Worm (Caenorhabditis elegans) whole organism, L2 larva: Measurements from ENCODE around the gene Y10G11A.1.

Experiments used
- C34F6.9 ChIP-seq: fragments of 150-350 bp; optimal IDR thresholded peaks from 2 replicates; lab custom pipeline; 2014; ENCODE audit warnings: missing biosample characterization, missing genetic modification characterization
- F13H6.1 ChIP-seq: sonication (generic microtip); optimal IDR thresholded peaks from 2 replicates; lab custom pipeline; 2016; ENCODE audit warnings: missing genetic modification characterization, missing compliant biosample characterization
- R02D3.7 ChIP-seq: fragments of 150-350 bp; optimal IDR thresholded peaks from 2 replicates; lab custom pipeline; 2014; ENCODE audit warnings: missing biosample characterization, missing genetic modification characterization
- Y55F3AM.14 ChIP-seq: fragments of 200-800 bp; sonication (Bioruptor generic); optimal IDR thresholded peaks from 2 replicates; lab custom pipeline; 2018; ENCODE audit warnings: mild to moderate bottlenecking, missing genetic modification characterization, missing compliant biosample characterization
- ZK546.5 ChIP-seq: sonication (generic microtip); optimal IDR thresholded peaks from 2 replicates; lab custom pipeline; 2017; ENCODE audit warnings: missing biosample characterization, missing genetic modification characterization
- ama-1 ChIP-seq: fragments of 150-350 bp; optimal IDR thresholded peaks from 2 replicates; lab custom pipeline; 2018; ENCODE audit warnings: inconsistent platforms
- ceh-16 ChIP-seq: fragments of 150-350 bp; optimal IDR thresholded peaks from 2 replicates; lab custom pipeline; 2014; ENCODE audit warnings: missing biosample characterization, missing genetic modification characterization
- crh-2 ChIP-seq: sonication (generic microtip); optimal IDR thresholded peaks from 2 replicates; lab custom pipeline; 2017; ENCODE audit warnings: missing biosample characterization, missing genetic modification characterization
- egl-27 ChIP-seq: sonication (generic microtip); optimal IDR thresholded peaks from 3 replicates; lab custom pipeline; 2017; ENCODE audit warnings: missing biosample characterization, missing genetic modification reagents, missing genetic modification characterization
- elt-3 ChIP-seq: sonication (generic microtip); optimal IDR thresholded peaks from 2 replicates; lab custom pipeline; 2017; ENCODE audit warnings: missing biosample characterization, missing genetic modification characterization
- fos-1 ChIP-seq: fragments of 150-350 bp; optimal IDR thresholded peaks from 2 replicates; lab custom pipeline; 2014; ENCODE audit warnings: missing biosample characterization, missing genetic modification characterization
- gmeb-1 ChIP-seq: fragments of 150-350 bp; optimal IDR thresholded peaks from 2 replicates; lab custom pipeline; 2014; ENCODE audit warnings: missing biosample characterization, missing genetic modification characterization
- lin-11 ChIP-seq: fragments of 150-350 bp; sonication (generic microtip); optimal IDR thresholded peaks from 2 replicates; lab custom pipeline; 2014; ENCODE audit warnings: missing biosample characterization, missing genetic modification characterization, inconsistent platforms, mixed read lengths
- lin-13 ChIP-seq: fragments of 150-350 bp; optimal IDR thresholded peaks from 2 replicates; lab custom pipeline; 2014; ENCODE audit warnings: missing biosample characterization, missing genetic modification reagents, missing genetic modification characterization
- lin-39 ChIP-seq: fragments of 150-350 bp; optimal IDR thresholded peaks from 2 replicates; lab custom pipeline; 2014; ENCODE audit warnings: missing biosample characterization, missing genetic modification reagents, missing genetic modification characterization
- lsy-2 ChIP-seq, 2 experiments: fragments of 150-350 bp in 1 of 2; sonication (generic microtip) in 1 of 2; optimal IDR thresholded peaks; 2 replicates each; lab custom pipeline; 2014 to 2017; ENCODE audit warnings: missing biosample characterization in 2 of 2, missing genetic modification characterization in 2 of 2
- mab-5 ChIP-seq: fragments of 150-350 bp; optimal IDR thresholded peaks from 2 replicates; lab custom pipeline; 2014; ENCODE audit warnings: missing biosample characterization, missing genetic modification characterization
- mbf-1 ChIP-seq: sonication (generic microtip); optimal IDR thresholded peaks from 2 replicates; lab custom pipeline; 2017; ENCODE audit warnings: missing biosample characterization, missing genetic modification characterization
- mdl-1 ChIP-seq, 2 experiments: fragments of 150-350 bp in 1 of 2; sonication (generic microtip) in 1 of 2; optimal IDR thresholded peaks; 2 replicates each; lab custom pipeline; 2017; ENCODE audit warnings: missing biosample characterization in 2 of 2, missing genetic modification characterization in 2 of 2
- nhr-11 ChIP-seq: fragments of 150-350 bp; optimal IDR thresholded peaks from 2 replicates; lab custom pipeline; 2014; ENCODE audit warnings: missing biosample characterization, missing genetic modification characterization
- nhr-129 ChIP-seq: fragments of 150-350 bp; optimal IDR thresholded peaks from 2 replicates; lab custom pipeline; 2014; ENCODE audit warnings: missing biosample characterization, missing genetic modification characterization
- nhr-21 ChIP-seq: fragments of 150-350 bp; optimal IDR thresholded peaks from 2 replicates; lab custom pipeline; 2014; ENCODE audit warnings: missing biosample characterization, missing genetic modification characterization
- nhr-23 ChIP-seq: fragments of 150-350 bp; optimal IDR thresholded peaks from 2 replicates; lab custom pipeline; 2014; ENCODE audit warnings: missing biosample characterization, missing genetic modification reagents, missing genetic modification characterization
- nhr-237 ChIP-seq: fragments of 150-350 bp; optimal IDR thresholded peaks from 2 replicates; lab custom pipeline; 2014; ENCODE audit warnings: missing biosample characterization, missing genetic modification characterization
- nhr-25 ChIP-seq: fragments of 150-350 bp; sonication (generic microtip); optimal IDR thresholded peaks from 3 replicates; lab custom pipeline; 2014; ENCODE audit warnings: missing biosample characterization, missing genetic modification characterization
- nhr-6 ChIP-seq: fragments of 150-350 bp; optimal IDR thresholded peaks from 2 replicates; lab custom pipeline; 2014; ENCODE audit warnings: missing biosample characterization, missing genetic modification characterization
- nhr-77 ChIP-seq: fragments of 150-350 bp; optimal IDR thresholded peaks from 2 replicates; lab custom pipeline; 2014; ENCODE audit warnings: missing biosample characterization, missing genetic modification characterization
- sem-4 ChIP-seq: fragments of 150-350 bp; optimal IDR thresholded peaks from 2 replicates; lab custom pipeline; 2014; ENCODE audit warnings: missing biosample characterization, missing genetic modification reagents, missing genetic modification characterization
- sma-3 ChIP-seq: sonication (generic microtip); optimal IDR thresholded peaks from 2 replicates; lab custom pipeline; 2016; ENCODE audit warnings: missing genetic modification reagents, missing genetic modification characterization, missing compliant biosample characterization
- sma-9 ChIP-seq, 2 experiments: fragments of 150-350 bp in 1 of 2; sonication (generic microtip) in 1 of 2; optimal IDR thresholded peaks; 2 replicates each; lab custom pipeline; 2014 to 2016; ENCODE audit warnings: missing genetic modification characterization in 2 of 2, mild to moderate bottlenecking in 1 of 2, missing biosample characterization in 1 of 2, missing compliant biosample characterization in 1 of 2, missing genetic modification reagents in 1 of 2, moderate library complexity in 1 of 2
- snpc-4 ChIP-seq: fragments of 150-350 bp; optimal IDR thresholded peaks from 2 replicates; lab custom pipeline; 2014; ENCODE audit warnings: missing biosample characterization, missing genetic modification characterization
- unc-39 ChIP-seq: fragments of 150-350 bp; optimal IDR thresholded peaks from 2 replicates; lab custom pipeline; 2014; ENCODE audit warnings: missing biosample characterization, missing genetic modification characterization
- unc-55 ChIP-seq: fragments of 150-350 bp; sonication (generic microtip); optimal IDR thresholded peaks from 3 replicates; lab custom pipeline; 2014; ENCODE audit warnings: missing biosample characterization, missing genetic modification reagents, missing genetic modification characterization
- zag-1 ChIP-seq: fragments of 150-350 bp; optimal IDR thresholded peaks from 2 replicates; lab custom pipeline; 2014; ENCODE audit warnings: missing biosample characterization, missing genetic modification characterization
- ztf-1 ChIP-seq: fragments of 200-800 bp; sonication (Bioruptor generic); conservative IDR thresholded peaks from 2 replicates; pipeline ENCODE4 v1.3.6; 2022; ENCODE audit warnings: missing genetic modification characterization, missing compliant biosample characterization
- ztf-11 ChIP-seq: sonication (generic microtip); optimal IDR thresholded peaks from 2 replicates; lab custom pipeline; 2017; ENCODE audit warnings: missing biosample characterization, missing genetic modification characterization

Y10G11A.1 gene

ce11 chrIV:16388856-16389461 lies 35.5 kb upstream of the Y10G11A.1 start:
- TF ChIP-seq ZK546.5 (tag; lab: Kevin White, UChicago) (no peak), zag-1 (tag; lab: Kevin White, UChicago) (no peak), nhr-77 (tag; lab: Kevin White, UChicago) (no peak), sma-3 (GFP tag; lab: Kevin White, UChicago) (peak; percentile 50), lin-13 (GFP tag; lab: Kevin White, UChicago) (peak; percentile 57), unc-55 (GFP tag; lab: Kevin White, UChicago) (peak; percentile 78), ztf-11 (tag; lab: Kevin White, UChicago) (no peak), mab-5 (peak; percentile 13), snpc-4 (tag; lab: Kevin White, UChicago) (peak; percentile 8), C34F6.9 (tag; lab: Kevin White, UChicago) (peak; percentile 50), fos-1 (peak; percentile 18), crh-2 (tag; lab: Kevin White, UChicago) (peak; percentile 66), gmeb-1 (tag; lab: Kevin White, UChicago) (peak; percentile 9), lin-11 (tag; lab: Kevin White, UChicago) (peak; percentile 35), sma-9 (GFP tag; optimal IDR thresholded peaks at IDR 0.05; lab: Kevin White, UChicago) (peak; percentile 51), sma-9 (tag; optimal IDR thresholded peaks at IDR 0.05; lab: Kevin White, UChicago) (no peak), nhr-21 (tag; lab: Kevin White, UChicago) (peak; percentile 20), Y55F3AM.14 (peak; percentile 56), F13H6.1 (tag; lab: Kevin White, UChicago) (peak; percentile 17), lsy-2 (tag; optimal IDR thresholded peaks at IDR 0.05; lab: Kevin White, UChicago) (peak in 1 of 2 experiments; percentile 67), nhr-129 (tag; lab: Kevin White, UChicago) (peak; percentile 77)

DNA sequence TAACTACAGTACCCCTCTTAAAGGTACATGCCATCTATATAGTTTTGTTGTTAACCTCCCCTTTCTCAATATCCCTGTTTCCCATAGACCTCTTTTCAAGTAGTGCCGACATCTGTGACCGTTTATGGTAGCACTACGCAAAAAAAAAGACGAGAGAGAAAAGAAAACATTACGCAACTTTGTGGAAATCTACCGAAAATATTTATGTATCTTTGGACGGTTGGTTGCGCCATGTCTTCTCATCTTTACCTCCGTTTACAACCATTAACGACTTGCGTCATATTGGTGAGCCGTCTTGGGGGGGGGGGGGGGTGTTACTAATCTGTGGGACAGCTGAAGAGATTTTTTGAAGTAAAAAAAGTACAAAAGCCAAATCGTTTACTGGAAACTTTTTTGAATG lies 33.0 kb upstream of the Y10G11A.1 start:
- TF ChIP-seq ZK546.5 (tag; lab: Kevin White, UChicago) (no peak), egl-27 (tag; lab: Kevin White, UChicago) (no peak), nhr-77 (tag; lab: Kevin White, UChicago) (no peak), elt-3 (tag; lab: Kevin White, UChicago) (no peak)
- TF ChIP-seq, all 48 proteins: peak for 0

ce11 chrIV:16393668-16394067 lies 30.8 kb upstream of the Y10G11A.1 start, which contains the start of gene Y65A5A.24:
Gene Y65A5A.24 (plus strand): TSS chrIV:16393968.
- TF ChIP-seq nhr-11 (tag; lab: Kevin White, UChicago) (no peak), C34F6.9 (tag; lab: Kevin White, UChicago) (no peak), gmeb-1 (tag; lab: Kevin White, UChicago) (no peak), mdl-1 (tag; optimal IDR thresholded peaks at IDR 0.05; lab: Kevin White, UChicago) (no peak), mab-5 (no peak), ztf-1 (GFP tag; lab: Robert Waterston, UW) (no peak), R02D3.7 (tag; lab: Kevin White, UChicago) (no peak), crh-2 (tag; lab: Kevin White, UChicago) (no peak), sem-4 (tag; lab: Kevin White, UChicago) (no peak), elt-3 (tag; lab: Kevin White, UChicago) (no peak), nhr-23 (no peak)

DNA sequence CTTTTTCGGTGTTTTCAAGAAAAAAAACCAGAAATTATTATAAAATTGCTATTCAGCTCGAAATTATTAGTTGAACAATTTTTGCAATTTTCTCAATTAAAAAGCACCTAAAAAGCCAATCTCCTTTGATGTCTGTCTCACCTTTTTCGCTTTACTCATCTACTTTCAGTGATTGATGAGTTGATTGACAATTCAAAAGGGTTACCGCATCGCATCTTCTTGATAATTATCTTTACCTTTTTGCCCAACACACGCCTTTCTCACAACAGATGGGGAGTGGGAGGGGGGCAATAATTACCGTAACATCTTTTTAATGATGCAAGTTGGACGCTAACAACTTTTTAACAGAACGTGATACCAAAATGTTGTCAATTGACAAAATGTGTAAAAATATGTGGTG lies 27.8 kb upstream of the Y10G11A.1 start:
- TF ChIP-seq sma-9 (GFP tag; optimal IDR thresholded peaks at IDR 0.05; lab: Kevin White, UChicago), result no peak
- no peak for TF ChIP-seq sma-9 (tag; optimal IDR thresholded peaks at IDR 0.05; lab: Kevin White, UChicago)
- no peak for TF ChIP-seq ZK546.5 (tag; lab: Kevin White, UChicago)
- no peak for TF ChIP-seq mbf-1
- no peak for TF ChIP-seq unc-39 (tag; lab: Kevin White, UChicago)
- TF ChIP-seq egl-27 (tag; lab: Kevin White, UChicago), result peak; percentile 12
- TF ChIP-seq ama-1, result no peak
- TF ChIP-seq ceh-16 (tag; lab: Kevin White, UChicago), result peak; percentile 82
- TF ChIP-seq nhr-237 (tag; lab: Kevin White, UChicago), result no peak
- no peak for TF ChIP-seq C34F6.9 (tag; lab: Kevin White, UChicago)
- TF ChIP-seq nhr-6, result no peak
- TF ChIP-seq nhr-25 (tag; lab: Kevin White, UChicago), result peak; percentile 18
- TF ChIP-seq crh-2 (tag; lab: Kevin White, UChicago), result no peak
- no peak for TF ChIP-seq lin-39 (tag; lab: Kevin White, UChicago)
